Worm (Caenorhabditis elegans) whole organism, L4/young adult: ENCODE data around the gene inpp-5K.

Experiments
- W03F9.2 ChIP-seq: fragments of 150-350 bp; optimal IDR thresholded peaks from 2 replicates; lab custom pipeline; 2014; ENCODE audit warnings: missing biosample characterization, missing genetic modification characterization
- him-1 ChIP-seq: sonication (generic microtip); optimal IDR thresholded peaks from 2 replicates; lab custom pipeline; 2016; ENCODE audit warnings: missing genotype, missing genetic modification reagents, missing genetic modification characterization, missing compliant biosample characterization

DNA sequence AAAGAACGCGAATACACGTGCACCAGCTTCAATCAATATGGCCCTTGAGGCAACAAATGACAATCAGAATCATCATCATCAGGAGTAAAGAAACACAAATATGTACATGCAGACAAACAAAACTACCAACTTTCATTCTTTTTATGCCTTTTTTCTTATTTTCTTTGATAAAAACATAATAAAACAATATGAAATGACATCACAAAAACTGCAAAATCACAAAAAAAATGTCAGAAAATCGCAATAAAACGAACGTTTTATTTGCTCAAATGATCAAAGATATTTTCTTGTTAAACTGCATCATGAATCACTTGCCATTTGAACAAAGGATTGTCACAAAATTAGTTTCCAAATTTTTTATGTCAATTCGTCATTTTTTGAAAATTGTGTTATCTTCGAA, 6.7 kb downstream of the inpp-5K start:
- TF ChIP-seq W03F9.2: no peak
- no peak for TF ChIP-seq him-1
